Fruit fly (Drosophila melanogaster): Measurements from ENCODE around the gene Atet.
A peak's percentile ranks its signal among the peaks of the same experiment; 100 is the strongest.

The Atet gene

DNA sequence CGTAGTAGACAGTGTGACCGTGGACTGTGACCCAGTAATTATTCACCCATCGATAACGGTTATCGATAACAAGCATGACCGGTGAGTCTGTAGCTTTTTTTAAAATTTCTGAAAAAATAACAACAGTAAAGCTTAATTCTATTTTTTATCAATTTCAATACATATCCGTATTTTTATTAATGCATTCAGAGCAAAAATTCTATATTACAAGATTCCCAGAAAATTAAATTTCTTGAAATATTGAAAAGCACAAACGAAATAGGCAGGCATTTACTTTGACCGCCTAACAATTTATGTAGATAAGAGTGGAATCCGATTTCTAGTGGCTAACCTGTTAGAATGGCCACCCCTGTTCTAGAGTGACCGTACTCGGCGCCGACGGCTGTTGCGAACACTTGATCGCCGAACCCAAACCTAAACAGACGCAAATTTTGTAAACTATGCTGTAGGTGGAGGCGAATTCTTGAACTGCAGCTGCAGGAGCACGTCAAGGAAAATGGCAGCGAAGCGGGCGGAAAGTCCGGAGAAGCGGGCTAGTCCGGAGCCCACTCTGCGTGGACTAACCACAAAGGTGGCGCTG is 60.2 kb downstream of the Atet start, which contains the start of gene CG3652 (continued):
- TF ChIP-seq Spps (tag; optimal IDR thresholded peaks at IDR 0.05) (no peak), tx (GFP tag; optimal IDR thresholded peaks at IDR 0.05) (no peak), Trl (optimal IDR thresholded peaks at IDR 0.05) (no peak), Trl (GFP tag; optimal IDR thresholded peaks at IDR 0.05) (peak; percentile 34), p53 (GFP tag; optimal IDR thresholded peaks at IDR 0.05) (no peak), Atf-2 (GFP tag; optimal IDR thresholded peaks at IDR 0.05) (no peak), tna (GFP tag; IDR thresholded peaks at IDR 0.05; ENCODE audit: partially characterized antibody) (no peak), Lhr (GFP tag; optimal IDR thresholded peaks at IDR 0.05) (peak; percentile 21), kay (GFP tag; optimal IDR thresholded peaks at IDR 0.05) (peak; percentile 33), cwo (GFP tag; optimal IDR thresholded peaks at IDR 0.05) (no peak), Bdp1 (GFP tag; optimal IDR thresholded peaks at IDR 0.05) (no peak), CG8944 (GFP tag; optimal IDR thresholded peaks at IDR 0.05) (no peak), CG15073 (GFP tag; optimal IDR thresholded peaks at IDR 0.05) (no peak), Hr3 (GFP tag; optimal IDR thresholded peaks at IDR 0.05) (peak; percentile 30), CG17802 (tag; optimal IDR thresholded peaks at IDR 0.05) (no peak), CG42726 (GFP tag; IDR thresholded peaks at IDR 0.05; ENCODE audit: partially characterized antibody) (no peak), caup (GFP tag; optimal IDR thresholded peaks at IDR 0.05; ENCODE audit: severe bottlenecking) (no peak), ttk (GFP tag; IDR thresholded peaks at IDR 0.05) (no peak), CG4360 (GFP tag; IDR thresholded peaks at IDR 0.05) (no peak), CG12236 (GFP tag; optimal IDR thresholded peaks at IDR 0.05) (no peak), Ravus (GFP tag; IDR thresholded peaks at IDR 0.05) (no peak), HmgD (GFP tag; optimal IDR thresholded peaks at IDR 0.05) (peak; percentile 27), CG31441 (GFP tag; IDR thresholded peaks at IDR 0.05) (no peak), danr (GFP tag; IDR thresholded peaks at IDR 0.05) (no peak), Dek (tag; optimal IDR thresholded peaks at IDR 0.05) (no peak), GATAe (GFP tag; conservative IDR thresholded peaks at IDR 0.05) (no peak), exex (tag; optimal IDR thresholded peaks at IDR 0.05) (no peak), jigr1 (GFP tag; IDR thresholded peaks at IDR 0.05) (no peak), NK7.1 (GFP tag; optimal IDR thresholded peaks at IDR 0.05) (no peak), CG5180 (GFP tag; optimal IDR thresholded peaks at IDR 0.05) (no peak), CG10565 (GFP tag; optimal IDR thresholded peaks at IDR 0.05) (no peak), Hr78 (GFP tag; optimal IDR thresholded peaks at IDR 0.05) (no peak), dm (GFP tag; optimal IDR thresholded peaks at IDR 0.05) (peak; percentile 2), C15 (GFP tag; IDR thresholded peaks at IDR 0.05) (no peak), nerfin-1 (tag; optimal IDR thresholded peaks at IDR 0.05) (no peak), chm (GFP tag; IDR thresholded peaks at IDR 0.05) (no peak), CG34422 (GFP tag; IDR thresholded peaks at IDR 0.05) (no peak), Dp (GFP tag; optimal IDR thresholded peaks at IDR 0.05) (peak; percentile 68), CG8359 (GFP tag; optimal IDR thresholded peaks at IDR 0.05; ENCODE audit: borderline replicate concordance) (no peak), ind (GFP tag; optimal IDR thresholded peaks at IDR 0.05) (no peak), CoRest (tag; optimal IDR thresholded peaks at IDR 0.05) (peak; percentile 67), CG2678 (tag; optimal IDR thresholded peaks at IDR 0.05) (no peak), Bgb (GFP tag; IDR thresholded peaks at IDR 0.05; ENCODE audit: partially characterized antibody) (peak; percentile 29; the same call in 1 of the 2 replicates), br (optimal IDR thresholded peaks at IDR 0.05) (no peak), chinmo (GFP tag; IDR thresholded peaks at IDR 0.05; ENCODE audit: partially characterized antibody) (0 out of 4 replicates have a peak, but pooled peaks have one; percentile 21), Sry-β (GFP tag; optimal IDR thresholded peaks at IDR 0.05) (peak; percentile 82), CG11560 (tag; IDR thresholded peaks at IDR 0.05) (no peak), CG2129 (GFP tag; IDR thresholded peaks at IDR 0.05; ENCODE audit: partially characterized antibody) (0 out of 2 replicates have a peak, but pooled peaks have one; percentile 12), disco-r (GFP tag; optimal IDR thresholded peaks at IDR 0.05) (no peak), CG9609 (GFP tag; optimal IDR thresholded peaks at IDR 0.05) (peak; percentile 19)

Data from whole organism, embryonic.